Worm (Caenorhabditis elegans): ENCODE data around the gene sir-2.1.

Gene sir-2.1

DNA sequence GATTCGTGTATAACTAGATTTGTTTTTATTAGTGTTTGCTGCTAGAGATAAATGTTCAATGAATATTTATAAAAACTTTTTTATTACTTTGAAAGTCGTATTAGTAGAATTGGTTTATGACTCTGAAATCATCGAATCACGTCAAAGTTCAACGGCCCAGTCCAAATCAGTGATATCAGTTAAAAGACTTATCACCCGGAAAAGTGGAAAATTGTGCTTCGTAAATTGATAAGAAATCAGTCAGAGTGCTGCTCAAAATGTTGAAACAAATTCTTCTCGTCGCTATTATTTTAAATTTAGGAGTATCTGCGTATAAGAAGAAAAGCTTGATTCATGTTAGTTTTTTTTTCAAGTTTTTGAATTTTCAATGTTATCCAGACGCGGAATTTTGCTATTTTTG, 22.2 kb upstream of the sir-2.1 start, which contains the start of gene R10H10.3:
R10H10.3 (plus strand) TSS at position 243 of the 400 bp plus-strand sequence.
- TF ChIP-seq nhr-19 (GFP tag; conservative IDR thresholded peaks at IDR 0.05) = no peak
- peak; percentile 43 for TF ChIP-seq elt-2 (tag; optimal IDR thresholded peaks at IDR 0.05)
- TF ChIP-seq nhr-11 (tag; optimal IDR thresholded peaks at IDR 0.05) = no peak
- no peak for TF ChIP-seq fos-1 (tag; optimal IDR thresholded peaks at IDR 0.05)
- TF ChIP-seq ceh-88 (GFP tag; IDR thresholded peaks at IDR 0.05) = no peak
- no peak for TF ChIP-seq irx-1 (tag; optimal IDR thresholded peaks at IDR 0.05)

DNA sequence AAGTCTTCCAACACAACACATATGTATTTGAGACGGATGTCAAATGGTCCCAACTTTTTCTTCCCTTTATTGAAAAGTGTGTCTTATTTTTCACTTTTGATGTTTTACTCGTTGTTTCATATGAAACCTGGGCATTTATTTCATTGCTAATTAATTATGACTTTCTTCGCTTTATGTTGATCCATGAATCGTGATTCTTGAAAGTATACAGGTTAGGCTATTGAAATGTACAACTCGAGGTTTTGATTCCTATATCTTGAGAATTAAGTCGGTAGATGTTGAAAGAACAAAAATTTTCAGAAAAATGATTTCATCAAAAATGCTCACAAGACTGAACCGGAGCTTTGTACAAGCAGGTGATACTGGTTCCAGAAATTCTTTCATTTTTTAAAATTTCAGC, 21.1 kb upstream of the sir-2.1 start, which contains the start of gene nfu-1:
nfu-1 (plus strand) TSS at position 301 of the 400 bp plus-strand sequence.
- TF ChIP-seq irx-1 (tag; optimal IDR thresholded peaks at IDR 0.05) = no peak
- TF ChIP-seq aly-2 (tag; optimal IDR thresholded peaks at IDR 0.05) = peak; percentile 27

DNA sequence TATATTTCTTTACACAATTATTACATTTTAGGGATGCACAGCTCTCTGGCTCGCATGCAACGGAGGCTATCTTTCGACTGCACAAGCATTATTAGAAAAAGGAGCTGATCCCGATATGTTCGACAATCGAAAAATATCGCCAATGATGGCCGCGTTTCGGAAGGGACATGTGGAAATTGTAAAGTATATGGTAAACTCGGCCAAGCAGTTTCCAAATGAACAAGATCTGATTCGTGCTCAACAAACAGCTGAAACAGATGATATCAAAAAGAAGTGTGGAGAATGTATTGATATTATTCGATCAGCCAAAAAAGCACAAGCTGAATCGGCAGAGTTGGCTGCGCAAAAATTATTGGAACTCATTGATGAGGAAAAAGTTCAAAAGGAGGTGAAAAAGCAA, 16.9 kb upstream of the sir-2.1 start:
- TF ChIP-seq nhr-85 (tag) (no peak), lsy-2 (tag; optimal IDR thresholded peaks at IDR 0.05) (no peak), ets-5 (GFP tag; IDR thresholded peaks at IDR 0.05) (no peak), unc-86 (tag; optimal IDR thresholded peaks at IDR 0.05) (no peak), fkh-8 (tag; optimal IDR thresholded peaks at IDR 0.05) (no peak), lin-39 (tag; optimal IDR thresholded peaks at IDR 0.05) (no peak), rnt-1 (tag; optimal IDR thresholded peaks at IDR 0.05) (no peak), ceh-90 (tag; optimal IDR thresholded peaks at IDR 0.05) (no peak), elt-3 (tag; optimal IDR thresholded peaks at IDR 0.05) (no peak), fkh-10 (GFP tag; optimal IDR thresholded peaks at IDR 0.05) (no peak), hlh-17 (GFP tag; optimal IDR thresholded peaks at IDR 0.05; ENCODE audit: borderline replicate concordance) (no peak), jun-1 (tag; optimal IDR thresholded peaks at IDR 0.05) (no peak)

DNA sequence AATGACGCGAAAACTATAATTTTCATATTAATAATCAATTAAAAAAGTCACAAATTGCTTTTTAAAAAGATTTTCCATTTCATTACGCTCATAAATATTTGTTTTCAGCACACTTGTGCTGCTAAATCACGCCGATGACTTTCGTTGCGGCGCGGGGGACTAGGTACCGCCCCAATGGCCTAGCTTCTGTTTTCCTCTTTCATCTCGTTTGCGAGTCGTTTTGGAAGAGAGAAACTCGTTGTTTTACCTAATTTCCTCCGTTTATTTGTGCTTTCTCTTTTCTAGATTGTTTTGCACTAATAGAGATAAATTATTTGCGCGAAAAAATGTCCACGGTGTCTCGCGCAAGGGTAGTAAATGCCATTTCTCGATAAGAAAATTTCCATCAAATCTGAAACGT, 15.0 kb upstream of the sir-2.1 start:
- TF ChIP-seq nhr-77 (tag; optimal IDR thresholded peaks at IDR 0.05) (no peak), lin-35 (GFP tag; optimal IDR thresholded peaks at IDR 0.05) (no peak), fkh-10 (GFP tag; optimal IDR thresholded peaks at IDR 0.05) (no peak), jun-1 (tag; optimal IDR thresholded peaks at IDR 0.05) (no peak), lin-39 (tag; optimal IDR thresholded peaks at IDR 0.05) (no peak), aha-1 (tag; optimal IDR thresholded peaks at IDR 0.05) (no peak), unc-62 (GFP tag; optimal IDR thresholded peaks at IDR 0.05) (no peak), aly-2 (tag; optimal IDR thresholded peaks at IDR 0.05) (peak; percentile 5), dsc-1 (tag; optimal IDR thresholded peaks at IDR 0.05) (no peak), nhr-84 (tag; optimal IDR thresholded peaks at IDR 0.05) (no peak), isw-1 (GFP tag; IDR thresholded peaks at IDR 0.05) (no peak), C34B4.2 (tag; optimal IDR thresholded peaks at IDR 0.05) (no peak), efl-1 (optimal IDR thresholded peaks at IDR 0.05) (no peak), efl-1 (GFP tag; optimal IDR thresholded peaks at IDR 0.05 in 1 of 2) (peak in 1 of 2 experiments; percentile 81), xbp-1 (tag; optimal IDR thresholded peaks at IDR 0.05) (no peak), Y116A8C.19 (tag; optimal IDR thresholded peaks at IDR 0.05; ENCODE audit: borderline replicate concordance) (no peak), pqm-1 (tag; optimal IDR thresholded peaks at IDR 0.05) (no peak), nhr-20 (tag; optimal IDR thresholded peaks at IDR 0.05) (no peak), alr-1 (tag; optimal IDR thresholded peaks at IDR 0.05; ENCODE audit: borderline replicate concordance) (no peak), nhr-90 (tag; optimal IDR thresholded peaks at IDR 0.05; ENCODE audit: poor library complexity) (no peak), C16A3.4 (tag; optimal IDR thresholded peaks at IDR 0.05) (no peak), hlh-17 (GFP tag; optimal IDR thresholded peaks at IDR 0.05; ENCODE audit: borderline replicate concordance) (no peak), grh-1 (GFP tag; IDR thresholded peaks at IDR 0.05) (no peak), sox-4 (tag; optimal IDR thresholded peaks at IDR 0.05) (no peak), fkh-4 (tag; optimal IDR thresholded peaks at IDR 0.05; ENCODE audit: borderline replicate concordance) (no peak), ceh-90 (tag; optimal IDR thresholded peaks at IDR 0.05) (peak; percentile 14)
